Fruit fly (Drosophila melanogaster) whole organism, larva: Measurements from ENCODE around the gene Cyp304a1.

ENCODE experiments used
- noc ChIP-seq: fragments of 200-800 bp; sonication (Bioruptor generic); optimal IDR thresholded peaks from 3 replicates; lab custom pipeline; 2019; ENCODE audit warnings: missing biosample characterization, mild to moderate bottlenecking, missing genetic modification characterization, moderate library complexity

Gene Cyp304a1

dm6 chr3R:12963491-12963890, at the start of gene Cyp304a1:
Gene Cyp304a1 (plus strand): TSS chr3R:12963791.
- TF ChIP-seq noc: no peak

dm6 chr3R:12915811-12916210, 47.8 kb upstream of the Cyp304a1 start, which contains the start of gene beat-Vb:
Gene beat-Vb (plus strand): TSS chr3R:12916056.
- TF ChIP-seq noc: no peak

- no peak for TF ChIP-seq noc
Observed at dm6 chr3R:12957388-12957787, 6.2 kb upstream of the Cyp304a1 start.

dm6 chr3R:12960227-12960626, 3.4 kb upstream of the Cyp304a1 start:
- TF ChIP-seq noc: peak; percentile 55

- no peak for TF ChIP-seq noc
Observed at dm6 chr3R:12960929-12961855, 2.4 kb upstream of the Cyp304a1 start, which contains the start of gene Spc25. Gene Spc25 (plus strand): TSS chr3R:12961745.

dm6 chr3R:12962612-12963011, 979 bp upstream of the Cyp304a1 start:
- no peak for TF ChIP-seq noc

dm6 chr3R:12964043-12964442, 452 bp downstream of the Cyp304a1 start:
- TF ChIP-seq noc: no peak

dm6 chr3R:12967612-12968011, 4.0 kb downstream of the Cyp304a1 start, which contains the start of the genes CG14384 and grsm:
Gene CG14384 (minus strand): TSS chr3R:12967712.
Gene grsm (minus strand): TSS chr3R:12967712.
- TF ChIP-seq noc: no peak

dm6 chr3R:12972106-12972505, 8.5 kb downstream of the Cyp304a1 start:
- TF ChIP-seq noc: no peak

dm6 chr3R:12974447-12974846, 10.9 kb downstream of the Cyp304a1 start:
- no peak for TF ChIP-seq noc

dm6 chr3R:12975223-12975622, 11.6 kb downstream of the Cyp304a1 start:
- no peak for TF ChIP-seq noc

- no peak for TF ChIP-seq noc
Observed at dm6 chr3R:12977371-12978050, 13.9 kb downstream of the Cyp304a1 start, which contains the start of the genes CG7381 and CG7091. Gene CG7381 (minus strand): TSS chr3R:12977471. Gene CG7091 (plus strand): TSS chr3R:12978000.

- TF ChIP-seq noc: no peak
Observed at dm6 chr3R:12980628-12981219, 17.1 kb downstream of the Cyp304a1 start, which contains the start of gene Paip2. Gene Paip2 (plus strand): TSS chr3R:12980792.

dm6 chr3R:12981334-12982166, 18.0 kb downstream of the Cyp304a1 start:
- TF ChIP-seq noc: peak; percentile 0

dm6 chr3R:12982167-12982981, 18.8 kb downstream of the Cyp304a1 start:
- peak; percentile 94 for TF ChIP-seq noc
